Fruit fly (Drosophila melanogaster) whole organism, embryonic: Measurements from ENCODE around the gene Src64B.

Source experiments
- Bdp1 ChIP-seq: fragments of 200-800 bp; sonication (Bioruptor generic); optimal IDR thresholded peaks from 3 replicates; lab custom pipeline; 2016; ENCODE audit warnings: missing biosample characterization, missing genetic modification characterization
- C15 ChIP-seq: fragments of 200-800 bp; sonication (Bioruptor generic); IDR thresholded peaks from 3 replicates; pipeline ENCODE4 v1.3.6; 2022; ENCODE audit warnings: missing biosample characterization, missing genetic modification characterization
- CG10267 ChIP-seq: fragments of 200-800 bp; sonication (Bioruptor generic); optimal IDR thresholded peaks from 2 replicates; lab custom pipeline; 2018; ENCODE audit warnings: missing biosample characterization, mild to moderate bottlenecking, missing genetic modification characterization, moderate library complexity
- CG10959 ChIP-seq: fragments of 200-800 bp; sonication (Bioruptor generic); IDR thresholded peaks from 2 replicates; pipeline ENCODE4 v1.3.6; 2022; ENCODE audit warnings: missing biosample characterization, missing genetic modification characterization
- CG14441 ChIP-seq: fragments of 200-800 bp; sonication (Bioruptor generic); IDR thresholded peaks from 2 replicates; pipeline ENCODE4 v1.3.6; 2022; ENCODE audit warnings: missing biosample characterization, missing genetic modification characterization
- CG1647 ChIP-seq: fragments of 200-800 bp; sonication (Bioruptor generic); optimal IDR thresholded peaks from 3 replicates; lab custom pipeline; 2016; ENCODE audit warnings: missing biosample characterization, missing genetic modification characterization
- CG16813 ChIP-seq: fragments of 200-800 bp; sonication (Bioruptor generic); IDR thresholded peaks from 3 replicates; pipeline ENCODE4 v1.3.6; 2022; ENCODE audit warnings: missing biosample characterization, missing genetic modification characterization; ENCODE audit not compliant: partially characterized antibody
- CG1792 ChIP-seq: fragments of 200-800 bp; sonication (Bioruptor generic); optimal IDR thresholded peaks from 2 replicates; lab custom pipeline; 2016; ENCODE audit warnings: missing biosample characterization, missing genetic modification characterization
- CG2120 ChIP-seq: fragments of 200-800 bp; sonication (Bioruptor generic); optimal IDR thresholded peaks from 3 replicates; lab custom pipeline; 2016; ENCODE audit warnings: missing biosample characterization, missing genetic modification characterization
- CG2889 ChIP-seq: fragments of 200-800 bp; sonication (Bioruptor generic); IDR thresholded peaks from 3 replicates; pipeline ENCODE4 v1.3.6; 2022; ENCODE audit warnings: missing biosample characterization, missing genetic modification characterization
- CG33557 ChIP-seq: fragments of 200-800 bp; sonication (Bioruptor generic); optimal IDR thresholded peaks from 2 replicates; lab custom pipeline; 2019; ENCODE audit warnings: missing biosample characterization, mild to moderate bottlenecking, missing genetic modification characterization, moderate library complexity
- CG42726 ChIP-seq: fragments of 200-800 bp; sonication (Bioruptor generic); IDR thresholded peaks from 2 replicates; pipeline ENCODE4 v1.3.6; 2022; ENCODE audit warnings: missing biosample characterization, missing genetic modification characterization; ENCODE audit not compliant: partially characterized antibody
- CG4404 ChIP-seq: fragments of 200-800 bp; sonication (Bioruptor generic); IDR thresholded peaks from 2 replicates; pipeline ENCODE4 v1.3.6; 2022; ENCODE audit warnings: missing biosample characterization, missing genetic modification characterization
- CG6254 ChIP-seq: fragments of 200-800 bp; sonication (Bioruptor generic); optimal IDR thresholded peaks from 3 replicates; lab custom pipeline; 2017; ENCODE audit warnings: mild to moderate bottlenecking, missing biosample characterization, missing genetic modification reagents, missing genetic modification characterization
- CG6683 ChIP-seq: fragments of 200-800 bp; sonication (Bioruptor generic); optimal IDR thresholded peaks from 2 replicates; lab custom pipeline; 2017; ENCODE audit warnings: missing biosample characterization, mild to moderate bottlenecking, missing genetic modification characterization, missing genetic modification reagents
- CG7372 ChIP-seq: fragments of 200-800 bp; sonication (Bioruptor generic); IDR thresholded peaks from 2 replicates; pipeline ENCODE4 v1.3.6; 2022; ENCODE audit warnings: missing biosample characterization, missing genetic modification characterization
- CG7987 ChIP-seq: fragments of 200-800 bp; sonication (Bioruptor generic); optimal IDR thresholded peaks from 2 replicates; lab custom pipeline; 2018; ENCODE audit warnings: missing biosample characterization, mild to moderate bottlenecking, missing genetic modification characterization, moderate library complexity
- CG8281 ChIP-seq: fragments of 200-800 bp; sonication (Bioruptor generic); optimal IDR thresholded peaks from 2 replicates; lab custom pipeline; 2018; ENCODE audit warnings: missing biosample characterization, mild to moderate bottlenecking, missing genetic modification characterization, moderate library complexity
- CG9727 ChIP-seq: fragments of 200-800 bp; sonication (Bioruptor generic); optimal IDR thresholded peaks from 3 replicates; lab custom pipeline; 2017; ENCODE audit warnings: missing biosample characterization, mild to moderate bottlenecking, missing genetic modification characterization
- CkIIα-i1 ChIP-seq: fragments of 200-800 bp; sonication (Bioruptor generic); IDR thresholded peaks from 2 replicates; pipeline ENCODE4 v1.3.6; 2022; ENCODE audit warnings: missing biosample characterization, missing genetic modification characterization
- Doc3 ChIP-seq: fragments of 200-800 bp; sonication (Bioruptor generic); IDR thresholded peaks from 3 replicates; pipeline ENCODE4 v1.3.6; 2022; ENCODE audit warnings: missing biosample characterization, missing genetic modification characterization; ENCODE audit not compliant: partially characterized antibody
- HHEX ChIP-seq: fragments of 200-800 bp; sonication (Bioruptor generic); optimal IDR thresholded peaks from 3 replicates; lab custom pipeline; 2017; ENCODE audit warnings: missing biosample characterization, mild to moderate bottlenecking, missing genetic modification characterization, missing genetic modification reagents
- Hmr ChIP-seq: fragments of 200-800 bp; sonication (Bioruptor generic); optimal IDR thresholded peaks from 3 replicates; lab custom pipeline; 2017; ENCODE audit warnings: mild to moderate bottlenecking, missing biosample characterization, missing genetic modification reagents, missing genetic modification characterization
- Kr ChIP-seq: fragments of 200-800 bp; sonication (Bioruptor generic); optimal IDR thresholded peaks from 2 replicates; lab custom pipeline; 2017; ENCODE audit warnings: missing biosample characterization, mild to moderate bottlenecking, missing genetic modification characterization
- Mad ChIP-seq: fragments of 200-800 bp; sonication (Bioruptor generic); optimal IDR thresholded peaks from 2 replicates; lab custom pipeline; 2016; ENCODE audit warnings: missing biosample characterization, missing genetic modification characterization
- Neu2 ChIP-seq: fragments of 200-800 bp; sonication (Bioruptor generic); optimal IDR thresholded peaks from 3 replicates; lab custom pipeline; 2016; ENCODE audit warnings: missing biosample characterization, missing genetic modification characterization, borderline replicate concordance
- Nf-YC ChIP-seq: fragments of 200-800 bp; optimal IDR thresholded peaks from 3 replicates; lab custom pipeline; 2019; ENCODE audit warnings: missing biosample characterization, mild to moderate bottlenecking, missing genetic modification characterization, moderate library complexity
- Six4 ChIP-seq: fragments of 200-800 bp; sonication (Bioruptor generic); optimal IDR thresholded peaks from 2 replicates; lab custom pipeline; 2016; ENCODE audit warnings: missing biosample characterization, missing genetic modification characterization
- Stat92E ChIP-seq, 3 experiments: fragments of >200 bp in 2 of 3; fragments of 200-800 bp in 1 of 3; sonication (Bioruptor generic) in 1 of 3; optimal IDR thresholded peaks; 2 replicates each; lab custom pipeline; 2017 to 2019; ENCODE audit warnings: missing biosample characterization in 3 of 3, missing genetic modification characterization in 3 of 3, mild to moderate bottlenecking in 1 of 3, moderate library complexity in 1 of 3
- ase ChIP-seq: fragments of 200-800 bp; sonication (Bioruptor generic); IDR thresholded peaks from 3 replicates; pipeline ENCODE4 v1.3.6; 2022; ENCODE audit warnings: missing biosample characterization, missing genetic modification characterization
- bowl ChIP-seq: fragments of 200-800 bp; sonication (Bioruptor generic); IDR thresholded peaks from 2 replicates; pipeline ENCODE4 v1.3.6; 2022; ENCODE audit warnings: missing biosample characterization, missing genetic modification characterization
- bsh ChIP-seq, 2 experiments: fragments of 200-800 bp; sonication (Bioruptor generic); optimal IDR thresholded peaks; 2 replicates each; lab custom pipeline; 2017 to 2018; ENCODE audit warnings: mild to moderate bottlenecking in 2 of 2, missing biosample characterization in 2 of 2, missing genetic modification characterization in 2 of 2, moderate library complexity in 1 of 2
- crol ChIP-seq: fragments of 200-800 bp; sonication (Bioruptor generic); IDR thresholded peaks from 2 replicates; pipeline ENCODE4 v1.3.6; 2022; ENCODE audit warnings: missing biosample characterization, missing genetic modification characterization
- dan ChIP-seq: fragments of 200-800 bp; sonication (Bioruptor generic); IDR thresholded peaks from 2 replicates; pipeline ENCODE4 v1.3.6; 2022; ENCODE audit warnings: missing biosample characterization, missing genetic modification characterization
- fd3F ChIP-seq: fragments of 200-800 bp; sonication (Bioruptor generic); optimal IDR thresholded peaks from 2 replicates; lab custom pipeline; 2018; ENCODE audit warnings: missing biosample characterization, mild to moderate bottlenecking, missing genetic modification characterization, moderate library complexity
- fd64A ChIP-seq: fragments of 200-800 bp; sonication (Bioruptor generic); optimal IDR thresholded peaks from 3 replicates; lab custom pipeline; 2018; ENCODE audit warnings: missing biosample characterization, mild to moderate bottlenecking, missing genetic modification characterization
- gsb ChIP-seq: fragments of 200-800 bp; sonication (Bioruptor generic); IDR thresholded peaks from 2 replicates; pipeline ENCODE4 v1.3.6; 2022; ENCODE audit warnings: missing biosample characterization, missing genetic modification characterization
- hkb ChIP-seq, 2 experiments: fragments of 200-800 bp in 1 of 2; fragments of >200 bp in 1 of 2; sonication (Bioruptor generic) in 1 of 2; IDR thresholded peaks in 1 of 2; optimal IDR thresholded peaks in 1 of 2; 2 replicates each; pipeline versions ENCODE4 v1.3.6 to Lab custom; 2017 to 2022; ENCODE audit warnings: missing biosample characterization in 1 of 2, missing genetic modification characterization in 1 of 2
- jigr1 ChIP-seq: fragments of 200-800 bp; sonication (Bioruptor generic); IDR thresholded peaks from 3 replicates; pipeline ENCODE4 v1.3.6; 2022; ENCODE audit warnings: missing biosample characterization, missing genetic modification characterization
- jumu ChIP-seq: fragments of 200-800 bp; sonication (Bioruptor generic); optimal IDR thresholded peaks from 3 replicates; lab custom pipeline; 2016; ENCODE audit warnings: missing biosample characterization, missing genetic modification characterization
- kay ChIP-seq: fragments of 200-800 bp; sonication (Bioruptor generic); optimal IDR thresholded peaks from 2 replicates; lab custom pipeline; 2016; ENCODE audit warnings: missing biosample characterization, missing genetic modification characterization
- lmd ChIP-seq: fragments of 200-800 bp; sonication (Bioruptor generic); IDR thresholded peaks from 2 replicates; pipeline ENCODE4 v1.3.6; 2022; ENCODE audit warnings: missing biosample characterization, missing genetic modification characterization
- maf-S ChIP-seq: fragments of 200-800 bp; sonication (Bioruptor generic); optimal IDR thresholded peaks from 2 replicates; lab custom pipeline; 2016; ENCODE audit warnings: missing biosample characterization, missing genetic modification characterization
- rib ChIP-seq: fragments of 200-800 bp; sonication (Bioruptor generic); IDR thresholded peaks from 2 replicates; pipeline ENCODE4 v1.3.6; 2022; ENCODE audit warnings: missing biosample characterization, missing genetic modification characterization
- schlank ChIP-seq: fragments of 200-800 bp; sonication (Bioruptor generic); optimal IDR thresholded peaks from 2 replicates; lab custom pipeline; 2018; ENCODE audit warnings: missing biosample characterization, mild to moderate bottlenecking, missing genetic modification characterization
- sna ChIP-seq: fragments of 200-800 bp; sonication (Bioruptor generic); IDR thresholded peaks from 2 replicates; pipeline ENCODE4 v1.3.6; 2022; ENCODE audit warnings: missing biosample characterization, missing genetic modification characterization; ENCODE audit not compliant: partially characterized antibody
- so ChIP-seq: fragments of 200-800 bp; sonication (Bioruptor generic); IDR thresholded peaks from 3 replicates; pipeline ENCODE4 v1.3.6; 2022; ENCODE audit warnings: missing biosample characterization, missing genetic modification characterization
- toy ChIP-seq: fragments of 200-800 bp; sonication (Bioruptor generic); IDR thresholded peaks from 2 replicates; pipeline ENCODE4 v1.3.6; 2022; ENCODE audit warnings: missing biosample characterization, missing genetic modification characterization
- vvl ChIP-seq: fragments of 200-800 bp; sonication (Bioruptor generic); IDR thresholded peaks from 2 replicates; pipeline ENCODE4 v1.3.6; 2022; ENCODE audit warnings: missing biosample characterization, missing genetic modification characterization
- wor ChIP-seq: fragments of 200-800 bp; sonication (Bioruptor generic); IDR thresholded peaks from 2 replicates; pipeline ENCODE4 v1.3.6; 2022; ENCODE audit warnings: missing biosample characterization, missing genetic modification characterization
- zfh1 ChIP-seq: fragments of 200-800 bp; sonication (Bioruptor generic); IDR thresholded peaks from 3 replicates; pipeline ENCODE4 v1.3.6; 2022; ENCODE audit warnings: missing biosample characterization, missing genetic modification characterization

Gene Src64B

dm6 chr3L:4546650-4547049, 79.3 kb downstream of the Src64B start (continued):
- no peak for TF ChIP-seq fd3F (GFP tag; lab: Kevin White, UChicago)
- TF ChIP-seq Neu2: no peak
- TF ChIP-seq Kr (GFP tag; lab: Kevin White, UChicago): peak; percentile 30
- TF ChIP-seq wor (GFP tag; lab: Robert Waterston, UW): peak; percentile 30; the same call in 1 of the 2 replicates
- TF ChIP-seq kay (GFP tag; lab: Kevin White, UChicago): peak; percentile 10
- peak; percentile 32 for TF ChIP-seq Mad (GFP tag; lab: Kevin White, UChicago)
- peak; percentile 84 for TF ChIP-seq zfh1
- TF ChIP-seq schlank (tag; lab: Kevin White, UChicago): no peak
- TF ChIP-seq Six4 (GFP tag; lab: Kevin White, UChicago): peak; percentile 57
- TF ChIP-seq crol (GFP tag; lab: Robert Waterston, UW): no peak
- TF ChIP-seq ase: no peak
- TF ChIP-seq vvl (GFP tag; lab: Robert Waterston, UW): peak; percentile 70
- TF ChIP-seq CkIIα-i1 (GFP tag; lab: Robert Waterston, UW): no peak
- no peak for TF ChIP-seq Bdp1 (GFP tag; lab: Kevin White, UChicago)
- no peak for TF ChIP-seq jigr1
- TF ChIP-seq CG42726: no peak
- peak; percentile 2 for TF ChIP-seq CG7987 (GFP tag; lab: Kevin White, UChicago)
- no peak for TF ChIP-seq Nf-YC (tag; lab: Kevin White, UChicago)
- TF ChIP-seq CG33557: peak; percentile 81
- TF ChIP-seq Doc3 (GFP tag; lab: Robert Waterston, UW): no peak
- no peak for TF ChIP-seq toy (GFP tag; lab: Robert Waterston, UW)
- no peak for TF ChIP-seq rib (GFP tag; lab: Robert Waterston, UW)
- peak; percentile 88 for TF ChIP-seq CG9727
- peak; percentile 81 for TF ChIP-seq CG10267 (tag; lab: Kevin White, UChicago)
- peak in 1 of 3 experiments; percentile 38 for TF ChIP-seq Stat92E (GFP tag; optimal IDR thresholded peaks at IDR 0.05; lab: Kevin White, UChicago)
- peak; percentile 41 for TF ChIP-seq HHEX (GFP tag; lab: Kevin White, UChicago)
- TF ChIP-seq CG10959 (GFP tag; lab: Robert Waterston, UW): peak; percentile 86
- TF ChIP-seq bsh (GFP tag; optimal IDR thresholded peaks at IDR 0.05; lab: Kevin White, UChicago): peak; percentile 82 to 83
- no peak for TF ChIP-seq CG2120 (GFP tag; lab: Kevin White, UChicago)
- TF ChIP-seq hkb (optimal IDR thresholded peaks at IDR 0.05; lab: Kevin White, UChicago): no peak
- peak; percentile 76 for TF ChIP-seq hkb (GFP tag; IDR thresholded peaks at IDR 0.05; lab: Robert Waterston, UW)
- TF ChIP-seq CG14441 (GFP tag; lab: Robert Waterston, UW): no peak
- TF ChIP-seq sna (GFP tag; lab: Robert Waterston, UW): no peak
- no peak for TF ChIP-seq gsb (GFP tag; lab: Robert Waterston, UW)
- TF ChIP-seq CG6254: peak; percentile 73
- no peak for TF ChIP-seq CG2889
- TF ChIP-seq Hmr (GFP tag; lab: Kevin White, UChicago): no peak
- no peak for TF ChIP-seq CG1647 (GFP tag; lab: Kevin White, UChicago)
- no peak for TF ChIP-seq maf-S (GFP tag; lab: Kevin White, UChicago)
- TF ChIP-seq CG8281 (tag; lab: Kevin White, UChicago): no peak
- TF ChIP-seq CG1792 (GFP tag; lab: Kevin White, UChicago): no peak
- peak; percentile 84 for TF ChIP-seq CG4404 (GFP tag; lab: Robert Waterston, UW)
- TF ChIP-seq lmd (GFP tag; lab: Robert Waterston, UW): peak; percentile 66
- TF ChIP-seq CG16813 (GFP tag; lab: Robert Waterston, UW): no peak
- peak; percentile 73; the same call in 1 of the 2 replicates for TF ChIP-seq dan (GFP tag; lab: Robert Waterston, UW)
- TF ChIP-seq bowl: no peak
- no peak for TF ChIP-seq CG7372
- TF ChIP-seq so (GFP tag; lab: Robert Waterston, UW): no peak
- TF ChIP-seq jumu (GFP tag; lab: Kevin White, UChicago): no peak
- no peak for TF ChIP-seq CG6683 (GFP tag; lab: Kevin White, UChicago)
- TF ChIP-seq fd64A (GFP tag; lab: Kevin White, UChicago): no peak
- TF ChIP-seq C15: no peak
